Worm (Caenorhabditis elegans) whole organism, L3 larva: Measurements from ENCODE around the gene btbd-10.
A peak's percentile ranks its signal among the peaks of the same experiment; 100 is the strongest.

Experiments
- aly-2 ChIP-seq: fragments of 150-350 bp; optimal IDR thresholded peaks from 2 replicates; lab custom pipeline; 2014; ENCODE audit warnings: missing biosample characterization, missing genetic modification characterization
- fkh-10 ChIP-seq: sonication (generic microtip); optimal IDR thresholded peaks from 2 replicates; lab custom pipeline; 2017; ENCODE audit warnings: missing biosample characterization, missing genetic modification reagents, missing genetic modification characterization
- fos-1 ChIP-seq: fragments of 150-350 bp; optimal IDR thresholded peaks from 2 replicates; lab custom pipeline; 2014; ENCODE audit warnings: missing biosample characterization, missing genetic modification characterization
- lin-39 ChIP-seq: fragments of 150-350 bp; optimal IDR thresholded peaks from 2 replicates; lab custom pipeline; 2018; ENCODE audit warnings: missing biosample characterization, missing genetic modification reagents, missing genetic modification characterization
- nhr-11 ChIP-seq: fragments of 150-350 bp; optimal IDR thresholded peaks from 2 replicates; lab custom pipeline; 2014; ENCODE audit warnings: missing biosample characterization, missing genetic modification characterization
- unc-62 ChIP-seq: fragments of 150-350 bp; sonication (generic microtip); optimal IDR thresholded peaks from 4 replicates; lab custom pipeline; 2014; ENCODE audit warnings: missing biosample characterization, missing genetic modification reagents, missing genetic modification characterization
- zag-1 ChIP-seq: fragments of 150-350 bp; optimal IDR thresholded peaks from 2 replicates; lab custom pipeline; 2014; ENCODE audit warnings: missing biosample characterization, missing genetic modification characterization

DNA sequence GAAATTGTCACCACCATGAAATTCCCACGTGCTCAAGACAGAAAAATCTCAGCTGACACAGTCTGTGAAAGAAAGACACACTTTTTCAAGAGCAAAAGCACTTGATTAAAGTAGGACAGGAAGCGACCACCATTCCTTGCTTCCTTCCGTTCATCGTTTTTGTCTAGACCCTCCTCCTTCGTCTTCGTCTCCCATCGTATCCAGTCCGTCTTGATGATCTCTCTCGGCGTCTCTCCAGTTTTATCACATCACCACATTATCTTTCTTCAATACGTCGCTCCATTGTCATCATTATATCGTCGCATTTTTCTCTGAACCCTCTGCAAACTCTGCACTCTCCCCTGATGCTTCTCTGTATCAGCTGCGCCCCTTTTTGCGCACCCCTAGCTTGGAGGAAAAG lies 3.4 kb downstream of the btbd-10 start:
- TF ChIP-seq nhr-11 = no peak
- TF ChIP-seq zag-1 = no peak
- TF ChIP-seq fkh-10 = no peak
- no peak for TF ChIP-seq fos-1 (tag; lab: Kevin White, UChicago)
- TF ChIP-seq lin-39 (tag; lab: Kevin White, UChicago) = peak; percentile 25
- TF ChIP-seq unc-62 (GFP tag; lab: Kevin White, UChicago) = no peak
- no peak for TF ChIP-seq aly-2
